Fruit fly (Drosophila melanogaster) Kc167 (cell line): ENCODE measurements around the gene CG15544.

Source experiments
- Myc ChIP-seq: fragments of >200 bp; optimal IDR thresholded peaks from 2 replicates; lab custom pipeline; 2017; ENCODE audit warnings: missing external identifiers
- Sin3A ChIP-seq: fragments of >200 bp; optimal IDR thresholded peaks from 2 replicates; lab custom pipeline; 2018; ENCODE audit warnings: missing external identifiers
- h ChIP-seq: fragments of >200 bp; optimal IDR thresholded peaks from 3 replicates; lab custom pipeline; 2018; ENCODE audit warnings: missing external identifiers
- insv ChIP-seq: fragments of >200 bp; optimal IDR thresholded peaks from 3 replicates; lab custom pipeline; 2018; ENCODE audit warnings: missing external identifiers
- psq ChIP-seq: fragments of >200 bp; optimal IDR thresholded peaks from 2 replicates; lab custom pipeline; 2017; ENCODE audit warnings: missing external identifiers
- ttk ChIP-seq: sonication (Bioruptor generic); optimal IDR thresholded peaks from 2 replicates; lab custom pipeline; 2017; ENCODE audit warnings: missing external identifiers

Gene CG15544

DNA sequence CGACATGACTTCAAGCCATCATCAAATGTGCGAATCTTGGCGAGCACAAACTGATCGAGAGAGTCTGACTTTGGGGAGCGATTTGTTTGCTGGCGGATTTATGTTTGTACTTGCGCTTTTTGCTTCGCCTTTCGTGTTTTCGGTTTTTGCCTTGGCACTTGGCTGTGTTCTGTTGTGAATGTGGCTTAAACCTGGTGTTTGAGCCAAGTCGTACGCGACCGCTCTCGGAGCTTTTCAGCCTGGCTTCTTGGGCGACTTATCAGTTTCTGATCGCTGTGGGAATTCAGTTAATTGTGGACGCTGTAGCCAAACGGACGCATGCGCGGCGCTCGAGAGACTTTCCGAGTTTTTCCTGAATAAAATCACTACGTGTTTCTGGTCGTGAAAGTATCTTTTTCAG is at the start of gene CG15544:
CG15544 (plus strand) TSS at position 276 of the 400 bp plus-strand sequence.
- TF ChIP-seq Sin3A (lab: Kevin White, UChicago): no peak
- no peak for TF ChIP-seq psq
- TF ChIP-seq h: no peak
- no peak for TF ChIP-seq Myc
- TF ChIP-seq insv (lab: Kevin White, UChicago): no peak
- TF ChIP-seq ttk (lab: Kevin White, UChicago): no peak

DNA sequence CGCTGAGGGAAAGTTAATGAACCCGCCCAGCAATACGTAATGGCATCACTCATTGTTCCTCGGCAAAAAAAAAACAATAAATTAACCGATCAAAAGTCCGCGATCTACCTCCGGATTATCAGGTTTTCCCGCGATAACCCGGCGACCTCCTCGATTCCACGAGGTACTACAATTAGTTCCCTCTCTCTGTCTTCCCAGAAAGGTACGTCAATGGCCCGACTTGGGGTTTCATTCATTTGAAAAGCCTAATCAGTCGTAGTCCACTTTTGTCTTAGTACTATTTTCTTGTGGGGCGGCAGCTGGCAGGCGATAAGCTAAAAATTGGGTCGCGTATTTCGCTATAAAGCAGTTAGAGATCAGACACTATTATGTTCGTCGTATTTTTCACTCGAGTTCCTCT is 48.4 kb upstream of the CG15544 start:
- TF ChIP-seq Sin3A (lab: Kevin White, UChicago) (no peak), Myc (no peak)

DNA sequence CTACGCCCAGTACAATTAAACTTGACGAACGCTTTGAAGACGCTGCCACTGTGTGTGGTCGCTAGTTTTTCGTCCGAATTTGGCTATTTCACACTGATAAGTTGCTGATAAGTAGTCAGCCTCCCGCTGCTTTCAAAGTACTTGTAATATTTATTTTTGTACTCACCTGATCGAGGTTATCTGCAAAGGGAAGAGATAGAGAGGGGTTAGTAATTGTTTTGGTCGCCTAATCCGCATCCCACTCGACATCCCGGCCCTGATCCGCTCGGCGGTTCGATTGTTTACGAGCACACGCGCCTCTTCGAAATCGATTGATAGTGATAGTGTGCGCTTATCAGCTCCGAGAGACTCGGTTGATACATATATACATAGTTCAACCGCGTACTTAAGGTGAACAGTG is 47.2 kb upstream of the CG15544 start:
- no peak for TF ChIP-seq h
- TF ChIP-seq insv (lab: Kevin White, UChicago): no peak
- no peak for TF ChIP-seq ttk (lab: Kevin White, UChicago)
- TF ChIP-seq Sin3A (lab: Kevin White, UChicago): no peak
- TF ChIP-seq Myc: no peak
- no peak for TF ChIP-seq psq

DNA sequence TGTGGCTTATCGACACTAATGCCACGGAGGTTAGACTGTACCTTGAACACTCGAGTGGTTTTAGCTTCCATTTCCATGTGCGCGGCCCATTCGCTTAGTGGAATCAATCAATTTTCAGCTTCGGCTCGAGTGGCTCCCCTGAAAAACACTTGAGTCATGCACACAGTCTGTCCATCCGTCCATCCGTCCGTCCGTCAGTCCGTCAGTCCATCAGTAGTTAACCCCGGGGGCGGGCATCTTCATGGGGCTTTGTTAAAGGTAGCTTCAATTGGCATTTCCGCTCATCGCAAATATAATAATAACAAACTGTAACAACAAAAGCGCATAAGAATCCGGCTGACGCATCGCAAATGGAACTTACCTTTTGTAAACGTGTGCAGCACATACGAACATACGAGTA is 46.5 kb upstream of the CG15544 start:
- TF ChIP-seq h: no peak
- no peak for TF ChIP-seq psq
- TF ChIP-seq ttk (lab: Kevin White, UChicago): no peak
- no peak for TF ChIP-seq Sin3A (lab: Kevin White, UChicago)
- TF ChIP-seq insv (lab: Kevin White, UChicago): no peak
- TF ChIP-seq Myc: no peak

DNA sequence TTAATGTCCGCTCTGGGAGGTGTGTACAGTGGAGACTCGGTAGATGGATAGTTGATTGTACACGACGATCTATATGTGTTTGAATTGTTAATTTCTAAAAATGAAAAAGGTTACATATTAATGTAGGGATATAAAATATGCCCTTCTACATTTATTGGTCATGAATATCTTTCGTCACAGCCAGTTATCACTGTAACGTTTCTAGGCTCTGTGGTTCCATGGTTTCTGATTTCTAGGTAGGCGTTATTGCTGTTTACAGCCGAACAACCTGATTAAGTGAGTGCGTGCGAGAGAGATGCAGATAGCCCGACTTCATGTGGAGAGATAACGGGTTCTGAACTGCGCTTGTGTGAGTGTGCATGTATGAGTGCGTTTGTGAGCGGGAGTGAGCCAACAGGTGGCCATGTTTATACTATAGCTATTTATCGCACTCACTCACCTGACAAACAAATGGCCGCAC is 45.9 kb upstream of the CG15544 start:
- TF ChIP-seq h (no peak), ttk (lab: Kevin White, UChicago) (no peak), insv (lab: Kevin White, UChicago) (no peak)

DNA sequence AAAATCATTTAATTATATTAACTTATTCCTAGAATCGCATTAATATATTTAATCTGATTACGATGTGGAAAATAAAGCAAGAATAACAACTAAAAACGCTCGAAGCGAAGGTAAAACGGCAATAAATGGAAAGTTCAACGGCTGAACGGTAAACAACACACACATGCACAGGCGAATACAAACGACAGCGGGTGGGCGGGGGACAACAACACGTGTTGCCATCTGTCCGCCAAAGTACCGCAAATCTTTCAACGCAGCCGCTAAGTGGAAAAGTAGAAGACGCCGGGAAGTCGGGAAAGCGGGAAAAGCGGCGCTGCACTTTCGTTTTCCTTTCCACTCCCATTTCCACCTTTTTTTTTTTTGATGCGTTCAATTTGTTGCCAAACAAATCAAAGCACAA is 45.1 kb upstream of the CG15544 start:
- no peak for TF ChIP-seq insv (lab: Kevin White, UChicago)
- no peak for TF ChIP-seq Sin3A (lab: Kevin White, UChicago)
- no peak for TF ChIP-seq Myc
- no peak for TF ChIP-seq psq
- no peak for TF ChIP-seq h
- no peak for TF ChIP-seq ttk (lab: Kevin White, UChicago)

DNA sequence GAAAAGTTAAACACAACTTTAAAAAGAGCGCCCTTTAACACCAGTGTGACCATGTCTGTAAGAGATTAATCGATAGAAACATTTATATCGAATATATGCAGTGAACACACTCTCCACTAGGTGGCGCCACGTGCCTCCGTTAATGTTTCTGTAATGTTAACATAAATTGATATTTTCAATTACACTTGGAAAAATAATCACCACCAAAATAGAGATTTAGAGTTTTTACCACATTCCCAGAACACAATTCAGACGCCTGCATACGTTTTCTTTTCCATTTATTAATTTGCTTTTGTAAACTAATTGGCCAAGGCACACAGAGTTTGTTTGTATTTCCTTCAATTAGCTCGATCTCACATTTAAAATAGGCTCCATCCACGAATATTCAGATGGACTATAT is 38.3 kb upstream of the CG15544 start:
- TF ChIP-seq psq: no peak
- no peak for TF ChIP-seq insv (lab: Kevin White, UChicago)
- no peak for TF ChIP-seq Sin3A (lab: Kevin White, UChicago)
- TF ChIP-seq ttk (lab: Kevin White, UChicago): no peak
- TF ChIP-seq h: no peak
- TF ChIP-seq Myc: no peak

DNA sequence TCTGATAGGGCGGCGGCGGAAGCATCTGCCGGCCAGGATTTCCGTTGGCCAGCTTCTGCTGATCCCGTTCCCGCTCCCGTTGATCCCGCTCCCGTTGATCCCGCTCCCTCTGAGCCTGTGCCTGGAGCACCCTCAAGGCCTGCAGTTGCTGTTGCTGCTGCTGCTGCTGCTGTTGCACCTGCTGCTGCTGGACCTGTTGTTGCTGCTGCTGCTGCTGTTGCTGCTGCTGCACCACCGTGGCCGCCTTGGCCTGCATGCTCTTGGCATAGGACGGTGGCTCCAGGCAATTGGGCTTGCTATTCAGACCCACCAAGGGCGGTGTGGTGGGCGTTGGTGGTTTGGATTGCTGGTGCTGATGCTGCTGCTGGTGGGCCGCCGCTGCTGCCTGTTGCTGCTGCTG is 34.7 kb upstream of the CG15544 start:
- no peak for TF ChIP-seq psq
- no peak for TF ChIP-seq Sin3A (lab: Kevin White, UChicago)
- TF ChIP-seq insv (lab: Kevin White, UChicago): no peak
- TF ChIP-seq h: no peak
- no peak for TF ChIP-seq ttk (lab: Kevin White, UChicago)
- no peak for TF ChIP-seq Myc

DNA sequence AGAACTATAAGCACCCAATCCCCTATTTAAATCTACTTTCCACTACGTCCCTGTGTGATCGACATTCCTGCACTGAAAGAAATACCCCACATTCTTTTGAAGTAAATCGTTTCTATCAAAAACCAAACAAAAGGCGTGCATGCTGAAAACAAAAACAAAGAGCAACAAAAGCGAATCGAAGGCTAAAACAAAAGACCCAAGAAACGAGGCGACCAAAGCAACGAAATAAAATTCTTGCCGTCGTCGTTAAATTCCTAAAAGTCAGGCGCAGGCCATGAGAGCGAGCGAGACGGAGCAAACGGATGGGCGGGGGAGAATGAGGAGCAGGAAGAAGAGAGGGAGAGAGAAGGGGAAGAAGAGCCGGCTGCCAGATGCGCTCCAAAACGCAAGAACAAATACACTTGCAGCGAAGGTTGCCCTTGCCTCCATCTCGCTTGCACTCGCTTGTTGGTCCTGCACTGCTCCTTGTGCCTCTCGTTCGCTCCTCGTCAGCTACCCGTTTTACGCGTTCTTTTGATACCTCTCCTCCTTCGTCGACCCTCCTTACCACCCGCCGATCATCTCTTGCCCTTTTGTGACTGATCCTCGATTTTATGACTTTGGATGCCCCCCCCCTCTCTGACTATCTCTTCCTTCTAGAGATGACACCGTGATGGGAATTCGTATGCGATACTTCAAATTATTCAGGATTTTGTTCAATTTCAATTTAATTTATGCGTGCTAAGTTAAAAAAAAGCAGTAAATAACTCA is 32.9 kb upstream of the CG15544 start:
- TF ChIP-seq psq: peak; percentile 40
- no peak for TF ChIP-seq insv (lab: Kevin White, UChicago)

DNA sequence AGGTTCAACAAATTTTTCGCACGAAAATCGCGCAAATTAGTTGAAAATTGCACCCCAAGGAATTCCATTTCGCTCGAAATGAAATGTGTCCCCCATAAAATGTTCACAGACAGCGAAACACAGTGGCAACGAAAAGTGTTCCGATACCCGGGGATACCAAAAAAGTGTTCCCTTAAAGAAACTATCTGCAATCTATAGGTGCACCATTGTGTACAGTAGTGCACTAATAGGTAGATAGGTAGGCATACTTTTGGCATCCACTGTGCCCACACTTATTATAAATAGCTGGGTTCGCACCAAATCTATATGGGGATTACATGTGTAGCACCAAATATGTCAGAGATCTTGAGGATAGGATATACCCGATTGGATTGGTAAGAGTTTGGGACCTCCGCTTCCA is 30.9 kb upstream of the CG15544 start:
- TF ChIP-seq h (no peak), psq (no peak), Myc (no peak), insv (lab: Kevin White, UChicago) (no peak), ttk (lab: Kevin White, UChicago) (no peak), Sin3A (lab: Kevin White, UChicago) (no peak)

DNA sequence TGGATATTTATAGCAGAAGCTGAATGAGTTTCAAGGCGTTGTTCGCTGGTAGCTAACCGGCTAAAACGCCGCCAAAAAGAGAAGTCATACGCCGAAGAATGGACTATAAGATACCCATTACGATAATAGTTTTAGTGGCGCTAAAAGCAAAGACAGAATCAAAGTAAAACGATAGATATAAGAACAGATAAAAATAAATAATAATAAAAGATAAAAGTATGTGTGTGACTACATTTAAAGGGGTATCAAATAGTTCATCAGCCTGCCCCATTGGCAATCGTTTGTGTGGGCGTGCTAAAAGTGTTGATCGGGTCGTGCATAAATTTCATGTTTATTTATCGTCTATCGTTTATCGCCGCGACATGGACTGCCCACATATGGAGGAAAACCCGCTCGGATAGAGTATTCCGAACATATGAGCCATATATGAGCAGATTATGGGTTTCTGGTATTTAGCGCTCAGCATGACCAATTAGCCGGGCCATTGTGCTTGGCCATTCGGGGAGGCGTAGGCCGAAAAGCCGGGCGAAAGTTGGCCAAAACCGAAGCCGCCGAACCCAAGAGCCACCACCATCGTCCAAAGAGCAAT is 30.2 kb upstream of the CG15544 start:
- TF ChIP-seq Myc (no peak), ttk (lab: Kevin White, UChicago) (no peak), psq (no peak), h (no peak), insv (lab: Kevin White, UChicago) (no peak), Sin3A (lab: Kevin White, UChicago) (no peak)

DNA sequence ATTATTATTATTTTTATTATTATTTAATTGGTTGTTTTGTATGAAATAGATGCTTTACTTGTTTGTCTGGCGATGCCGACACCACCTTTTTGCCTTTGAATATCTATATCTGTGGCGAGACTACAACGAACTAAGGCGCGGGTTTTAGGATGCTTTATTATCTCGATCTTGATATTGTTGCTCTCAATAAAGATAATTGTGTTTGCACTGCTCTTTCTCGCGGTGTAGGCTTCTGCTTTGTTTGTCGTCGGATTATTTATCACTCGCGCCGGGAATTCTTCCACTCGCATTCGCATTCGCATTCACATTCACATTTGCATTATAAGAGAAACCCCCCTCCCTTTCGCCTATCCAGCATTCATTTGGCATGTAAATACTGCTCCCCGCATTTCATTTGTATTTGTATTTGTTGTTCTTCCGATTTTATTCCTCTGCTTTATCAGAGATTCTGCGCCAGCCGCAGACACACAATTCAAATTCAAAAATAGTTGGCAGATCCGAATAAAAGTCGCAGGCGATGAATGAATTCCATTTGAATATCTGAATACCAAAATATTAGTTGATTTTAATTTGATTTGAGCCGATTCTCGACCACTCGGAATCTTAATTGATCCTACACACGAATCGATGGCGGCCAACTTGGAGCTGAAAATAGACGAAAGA is 27.2 kb upstream of the CG15544 start:
- TF ChIP-seq insv (lab: Kevin White, UChicago) (no peak), Myc (no peak), psq (no peak), h (no peak), ttk (lab: Kevin White, UChicago) (no peak), Sin3A (lab: Kevin White, UChicago) (no peak)

DNA sequence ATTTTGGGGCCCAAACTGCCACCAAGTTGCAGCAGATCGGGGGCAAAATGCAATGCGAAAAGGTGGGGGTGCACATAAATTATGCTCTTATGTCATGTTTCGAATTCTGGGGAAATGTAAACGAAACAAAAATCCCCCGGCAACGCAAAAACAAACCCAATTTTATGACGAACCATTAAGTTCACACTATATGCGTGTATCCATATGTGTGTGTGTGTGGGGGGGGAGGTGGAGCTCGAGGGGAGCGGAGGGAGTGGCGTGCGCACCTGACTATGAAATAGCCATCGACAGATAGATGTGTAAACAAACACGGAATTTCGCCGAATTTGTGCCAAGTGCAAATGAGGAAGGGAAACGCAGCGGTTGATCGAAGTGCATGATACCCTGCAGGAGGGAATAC is 26.2 kb upstream of the CG15544 start:
- TF ChIP-seq psq: no peak
- no peak for TF ChIP-seq insv (lab: Kevin White, UChicago)
- TF ChIP-seq h: no peak
- TF ChIP-seq Sin3A (lab: Kevin White, UChicago): no peak
- TF ChIP-seq Myc: no peak
- no peak for TF ChIP-seq ttk (lab: Kevin White, UChicago)
